1 fruit fly cellular context compared by ENCODE assay signal in the genomic region with DNA sequence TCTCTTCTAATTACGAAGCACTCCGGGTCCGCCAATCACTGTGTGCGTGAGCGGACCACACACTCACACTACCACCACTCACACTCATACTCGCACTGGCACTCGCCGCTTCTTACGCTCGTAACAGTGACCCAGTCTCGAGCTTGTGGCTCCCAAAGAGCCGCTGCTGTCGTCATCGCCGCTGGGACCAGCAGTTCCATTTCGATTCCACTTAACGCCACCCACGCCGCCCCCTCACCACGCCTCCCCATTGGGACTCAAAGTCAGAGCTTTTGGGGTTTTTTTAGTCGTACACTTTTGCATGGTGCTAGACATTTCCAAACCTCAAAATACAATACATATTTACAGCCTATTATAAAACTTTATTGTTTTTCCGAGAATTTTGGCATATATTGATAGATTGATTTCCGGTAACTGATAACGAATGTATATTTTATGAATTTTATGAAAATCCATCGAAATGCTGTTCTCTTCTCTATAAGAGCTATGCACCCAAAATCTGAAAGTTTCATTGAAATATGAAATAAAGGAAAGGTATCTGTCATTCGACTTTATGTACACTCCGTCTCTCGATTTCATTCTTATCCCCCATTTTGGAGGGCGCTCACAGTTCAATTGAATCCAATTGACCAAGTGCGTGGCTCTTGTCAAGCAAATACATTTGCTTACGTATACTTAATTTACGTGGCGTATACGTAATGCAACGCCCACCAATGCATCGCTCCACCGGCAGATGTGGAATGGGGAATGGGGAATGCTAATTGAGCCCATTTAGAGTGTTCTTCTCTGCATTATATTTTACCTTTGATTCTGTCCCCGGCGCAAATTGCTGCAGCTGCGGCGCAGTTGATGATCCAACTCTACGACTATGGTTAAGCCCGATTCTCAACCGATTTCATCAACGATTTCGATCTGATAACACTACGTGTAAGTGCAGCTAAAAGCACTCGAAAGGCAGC.
TF ChIP-seq lines count a peak whose summit lies in the region.

Gene CG42331, plus strand, starts transcription at position 909 of the 959 bp plus-strand sequence.

TF ChIP-seq in whole organism, embryonic, 481 proteins besides CTCF, POLR2A, EP300 and RAD21 (continued from another document and continues in another):
- TF ChIP-seq CG34376 (GFP tag; optimal IDR thresholded peaks at IDR 0.05; lab: Kevin White, UChicago) (peak; percentile 80), Abd-B (GFP tag; optimal IDR thresholded peaks at IDR 0.05; lab: Kevin White, UChicago) (peak; percentile 54), dimm (GFP tag; IDR thresholded peaks at IDR 0.05; lab: Robert Waterston, UW) (no peak), hkb (optimal IDR thresholded peaks at IDR 0.05; lab: Kevin White, UChicago) (no peak), hkb (GFP tag; IDR thresholded peaks at IDR 0.05; lab: Robert Waterston, UW) (peak; percentile 61), dmrt11E (tag; optimal IDR thresholded peaks at IDR 0.05; lab: Kevin White, UChicago) (no peak), ssp (GFP tag; IDR thresholded peaks at IDR 0.05; lab: Robert Waterston, UW) (no peak), Dek (tag; optimal IDR thresholded peaks at IDR 0.05; lab: Kevin White, UChicago) (peak; percentile 60), bsh (GFP tag; optimal IDR thresholded peaks at IDR 0.05; lab: Kevin White, UChicago) (peak in 1 of 2 experiments; percentile 42), CG12071 (GFP tag; optimal IDR thresholded peaks at IDR 0.05; lab: Kevin White, UChicago) (peak; percentile 18), Hey (tag; optimal IDR thresholded peaks at IDR 0.05; lab: Kevin White, UChicago) (peak; percentile 95), CG14441 (GFP tag; IDR thresholded peaks at IDR 0.05; lab: Robert Waterston, UW) (peak; percentile 65; the same call in 1 of the 2 replicates), Sin3A (optimal IDR thresholded peaks at IDR 0.05; lab: Kevin White, UChicago) (no peak), HLH54F (GFP tag; optimal IDR thresholded peaks at IDR 0.05; lab: Kevin White, UChicago) (no peak), Hsf (GFP tag; optimal IDR thresholded peaks at IDR 0.05; lab: Kevin White, UChicago) (peak; percentile 56), Side (GFP tag; optimal IDR thresholded peaks at IDR 0.05; lab: Kevin White, UChicago) (peak; percentile 10), CG10274 (GFP tag; optimal IDR thresholded peaks at IDR 0.05; lab: Kevin White, UChicago) (peak; percentile 52), Ssrp (tag; optimal IDR thresholded peaks at IDR 0.05; lab: Kevin White, UChicago) (peak; percentile 51), CoRest (tag; optimal IDR thresholded peaks at IDR 0.05; lab: Kevin White, UChicago) (peak; percentile 73), CG11696 (GFP tag; IDR thresholded peaks at IDR 0.05; lab: Robert Waterston, UW) (no peak), pita (GFP tag; optimal IDR thresholded peaks at IDR 0.05; lab: Kevin White, UChicago) (no peak), CG6683 (GFP tag; optimal IDR thresholded peaks at IDR 0.05; lab: Kevin White, UChicago) (peak; percentile 38), CG2712 (tag; optimal IDR thresholded peaks at IDR 0.05; lab: Kevin White, UChicago) (peak; percentile 67), CG5953 (GFP tag; IDR thresholded peaks at IDR 0.05; lab: Robert Waterston, UW) (peak; percentile 3; the same call in 1 of the 2 replicates), disco-r (GFP tag; optimal IDR thresholded peaks at IDR 0.05; lab: Kevin White, UChicago) (peak; percentile 9), CG2199 (GFP tag; IDR thresholded peaks at IDR 0.05; lab: Robert Waterston, UW) (no peak), CG9932 (GFP tag; IDR thresholded peaks at IDR 0.05; lab: Robert Waterston, UW) (0 out of 2 replicates have a peak, but pooled peaks have one; percentile 6), Oaz (GFP tag; IDR thresholded peaks at IDR 0.05; lab: Robert Waterston, UW) (no peak), Poxn (GFP tag; IDR thresholded peaks at IDR 0.05; lab: Robert Waterston, UW) (no peak), chif (GFP tag; optimal IDR thresholded peaks at IDR 0.05; lab: Kevin White, UChicago) (peak; percentile 45 to 51), unpg (GFP tag; optimal IDR thresholded peaks at IDR 0.05; lab: Kevin White, UChicago) (peak; percentile 70), Adf1 (GFP tag; IDR thresholded peaks at IDR 0.05; lab: Robert Waterston, UW) (peak; percentile 71), CHES-1-like (GFP tag; optimal IDR thresholded peaks at IDR 0.05; lab: Kevin White, UChicago) (peak; percentile 17), al (GFP tag; IDR thresholded peaks at IDR 0.05; lab: Robert Waterston, UW) (peak; percentile 48; the same call in 1 of the 2 replicates), CkIIα-i1 (GFP tag; IDR thresholded peaks at IDR 0.05; lab: Robert Waterston, UW) (no peak), CG10366 (GFP tag; IDR thresholded peaks at IDR 0.05; lab: Robert Waterston, UW) (peak; percentile 46; the same call in 1 of the 2 replicates), ci (GFP tag; IDR thresholded peaks at IDR 0.05; lab: Robert Waterston, UW) (peak; percentile 45; the same call in 2 of the 3 replicates), CG8281 (tag; optimal IDR thresholded peaks at IDR 0.05; lab: Kevin White, UChicago) (peak; percentile 72), HHEX (GFP tag; optimal IDR thresholded peaks at IDR 0.05; lab: Kevin White, UChicago) (peak; percentile 66), NfI (GFP tag; optimal IDR thresholded peaks at IDR 0.05; lab: Kevin White, UChicago) (peak; percentile 38), CG31224 (GFP tag; IDR thresholded peaks at IDR 0.05; lab: Robert Waterston, UW) (no peak), CG12155 (GFP tag; optimal IDR thresholded peaks at IDR 0.05; lab: Kevin White, UChicago) (peak; percentile 56), Hmr (GFP tag; optimal IDR thresholded peaks at IDR 0.05; lab: Kevin White, UChicago) (peak; percentile 81), btn (GFP tag; optimal IDR thresholded peaks at IDR 0.05; lab: Kevin White, UChicago) (no peak), CG2678 (tag; optimal IDR thresholded peaks at IDR 0.05; lab: Kevin White, UChicago) (peak; percentile 83), NC2β (GFP tag; optimal IDR thresholded peaks at IDR 0.05; lab: Kevin White, UChicago) (no peak), CG3838 (GFP tag; optimal IDR thresholded peaks at IDR 0.05; lab: Kevin White, UChicago) (no peak), CG18262 (tag; optimal IDR thresholded peaks at IDR 0.05; lab: Kevin White, UChicago) (peak; percentile 55), B-H1 (GFP tag; IDR thresholded peaks at IDR 0.05; lab: Robert Waterston, UW) (peak; percentile 57; the same call in 2 of the 3 replicates), CG3407 (GFP tag; optimal IDR thresholded peaks at IDR 0.05; lab: Kevin White, UChicago) (no peak), lilli (GFP tag; optimal IDR thresholded peaks at IDR 0.05; lab: Kevin White, UChicago) (peak; percentile 64), CG10321 (GFP tag; IDR thresholded peaks at IDR 0.05; lab: Robert Waterston, UW) (no peak), CG4360 (GFP tag; IDR thresholded peaks at IDR 0.05; lab: Robert Waterston, UW) (0 out of 2 replicates have a peak, but pooled peaks have one; percentile 14), abd-A (tag; optimal IDR thresholded peaks at IDR 0.05; lab: Kevin White, UChicago) (peak; percentile 31), CG13424 (tag; optimal IDR thresholded peaks at IDR 0.05; lab: Kevin White, UChicago) (peak; percentile 69), Hr3 (GFP tag; optimal IDR thresholded peaks at IDR 0.05; lab: Kevin White, UChicago) (peak; percentile 46), Fer2 (tag; optimal IDR thresholded peaks at IDR 0.05; lab: Kevin White, UChicago) (no peak), NK7.1 (GFP tag; optimal IDR thresholded peaks at IDR 0.05; lab: Kevin White, UChicago) (peak; percentile 24), CG11723 (GFP tag; optimal IDR thresholded peaks at IDR 0.05; lab: Kevin White, UChicago) (peak; percentile 14), ERR (GFP tag; optimal IDR thresholded peaks at IDR 0.05; lab: Kevin White, UChicago) (peak; percentile 47), CG15269 (tag; optimal IDR thresholded peaks at IDR 0.05; lab: Kevin White, UChicago) (peak; percentile 71), CG5180 (GFP tag; optimal IDR thresholded peaks at IDR 0.05; lab: Kevin White, UChicago) (peak; percentile 45), MTF-1 (GFP tag; optimal IDR thresholded peaks at IDR 0.05; lab: Kevin White, UChicago; ENCODE audit: borderline replicate concordance) (no peak), repo (GFP tag; optimal IDR thresholded peaks at IDR 0.05; lab: Kevin White, UChicago) (no peak), CG4820 (GFP tag; optimal IDR thresholded peaks at IDR 0.05; lab: Kevin White, UChicago) (peak; percentile 54), wor (GFP tag; IDR thresholded peaks at IDR 0.05; lab: Robert Waterston, UW) (0 out of 2 replicates have a peak, but pooled peaks have one; percentile 15), ato (GFP tag; IDR thresholded peaks at IDR 0.05; lab: Robert Waterston, UW; ENCODE audit: partially characterized antibody) (no peak), ac (GFP tag; optimal IDR thresholded peaks at IDR 0.05; lab: Kevin White, UChicago) (no peak), CG8765 (GFP tag; IDR thresholded peaks at IDR 0.05; lab: Robert Waterston, UW) (no peak), nerfin-2 (GFP tag; IDR thresholded peaks at IDR 0.05; lab: Robert Waterston, UW; ENCODE audit: partially characterized antibody) (no peak), hbn (GFP tag; IDR thresholded peaks at IDR 0.05; lab: Robert Waterston, UW; ENCODE audit: partially characterized antibody) (no peak), stwl (tag; optimal IDR thresholded peaks at IDR 0.05; lab: Kevin White, UChicago) (no peak), CG30403 (GFP tag; optimal IDR thresholded peaks at IDR 0.05; lab: Kevin White, UChicago) (peak; percentile 81), jigr1 (GFP tag; IDR thresholded peaks at IDR 0.05; lab: Robert Waterston, UW) (no peak), CG14667 (GFP tag; IDR thresholded peaks at IDR 0.05; lab: Robert Waterston, UW) (no peak), CG3281 (GFP tag; optimal IDR thresholded peaks at IDR 0.05; lab: Kevin White, UChicago) (peak; percentile 71), B-H2 (GFP tag; optimal IDR thresholded peaks at IDR 0.05; lab: Kevin White, UChicago) (peak; percentile 4), CG11093 (GFP tag; IDR thresholded peaks at IDR 0.05; lab: Robert Waterston, UW) (0 out of 3 replicates have a peak, but pooled peaks have one; percentile 33), Max (GFP tag; optimal IDR thresholded peaks at IDR 0.05; lab: Kevin White, UChicago) (peak; percentile 27), CG1233 (GFP tag; optimal IDR thresholded peaks at IDR 0.05; lab: Kevin White, UChicago) (peak; percentile 31), CG7839 (tag; optimal IDR thresholded peaks at IDR 0.05; lab: Kevin White, UChicago) (peak; percentile 81), ab (GFP tag; optimal IDR thresholded peaks at IDR 0.05; lab: Kevin White, UChicago) (no peak), tin (GFP tag; optimal IDR thresholded peaks at IDR 0.05; lab: Kevin White, UChicago) (peak; percentile 2), Sry-β (GFP tag; optimal IDR thresholded peaks at IDR 0.05; lab: Kevin White, UChicago) (no peak), Atf6 (GFP tag; IDR thresholded peaks at IDR 0.05; lab: Robert Waterston, UW) (peak; percentile 56; the same call in 1 of the 2 replicates), CG4854 (GFP tag; optimal IDR thresholded peaks at IDR 0.05; lab: Kevin White, UChicago) (no peak), eve (GFP tag; optimal IDR thresholded peaks at IDR 0.05; lab: Kevin White, UChicago) (peak in 1 of 2 experiments; percentile 61), CG15514 (GFP tag; optimal IDR thresholded peaks at IDR 0.05; lab: Kevin White, UChicago) (peak; percentile 33), PHDP (tag; optimal IDR thresholded peaks at IDR 0.05; lab: Kevin White, UChicago) (peak; percentile 75), Usf (GFP tag; optimal IDR thresholded peaks at IDR 0.05; lab: Kevin White, UChicago) (no peak), her (GFP tag; optimal IDR thresholded peaks at IDR 0.05; lab: Kevin White, UChicago) (peak; percentile 45), tna (GFP tag; IDR thresholded peaks at IDR 0.05; lab: Robert Waterston, UW; ENCODE audit: partially characterized antibody) (no peak), CG17568 (GFP tag; optimal IDR thresholded peaks at IDR 0.05; lab: Kevin White, UChicago) (peak; percentile 8), NFAT (GFP tag; IDR thresholded peaks at IDR 0.05; lab: Robert Waterston, UW) (peak; percentile 2; the same call in 1 of the 2 replicates), Trl (optimal IDR thresholded peaks at IDR 0.05; lab: Kevin White, UChicago) (peak; percentile 35 to 60), Trl (GFP tag; optimal IDR thresholded peaks at IDR 0.05; lab: Kevin White, UChicago) (peak; percentile 27), CG18619 (GFP tag; optimal IDR thresholded peaks at IDR 0.05; lab: Kevin White, UChicago) (peak; percentile 67), Aef1 (GFP tag; IDR thresholded peaks at IDR 0.05; lab: Robert Waterston, UW) (peak; percentile 55; the same call in 2 of the 3 replicates), ro (GFP tag; IDR thresholded peaks at IDR 0.05; lab: Robert Waterston, UW) (no peak), scrt (GFP tag; optimal IDR thresholded peaks at IDR 0.05; lab: Kevin White, UChicago) (peak; percentile 37), Lim3 (GFP tag; IDR thresholded peaks at IDR 0.05; lab: Robert Waterston, UW) (no peak), usp (GFP tag; optimal IDR thresholded peaks at IDR 0.05; lab: Kevin White, UChicago) (no peak), CG9817 (tag; optimal IDR thresholded peaks at IDR 0.05; lab: Kevin White, UChicago) (peak; percentile 59), CG34224 (GFP tag; IDR thresholded peaks at IDR 0.05; lab: Robert Waterston, UW; ENCODE audit: partially characterized antibody) (no peak), Lhr (GFP tag; optimal IDR thresholded peaks at IDR 0.05; lab: Kevin White, UChicago) (no peak), grau (tag; optimal IDR thresholded peaks at IDR 0.05; lab: Kevin White, UChicago) (peak; percentile 72), CG34422 (GFP tag; IDR thresholded peaks at IDR 0.05; lab: Robert Waterston, UW) (0 out of 3 replicates have a peak, but pooled peaks have one; percentile 50), en (GFP tag; optimal IDR thresholded peaks at IDR 0.05; lab: Kevin White, UChicago) (peak; percentile 57), dan (GFP tag; IDR thresholded peaks at IDR 0.05; lab: Robert Waterston, UW) (no peak), pfk (GFP tag; optimal IDR thresholded peaks at IDR 0.05; lab: Kevin White, UChicago) (no peak), ttk (GFP tag; IDR thresholded peaks at IDR 0.05; lab: Robert Waterston, UW) (peak; percentile 57), CG15696 (tag; optimal IDR thresholded peaks at IDR 0.05; lab: Kevin White, UChicago) (no peak), dm (GFP tag; optimal IDR thresholded peaks at IDR 0.05; lab: Kevin White, UChicago) (no peak), CG4328 (GFP tag; optimal IDR thresholded peaks at IDR 0.05; lab: Kevin White, UChicago) (peak; percentile 9), corto (GFP tag; optimal IDR thresholded peaks at IDR 0.05; lab: Kevin White, UChicago) (no peak), crol (GFP tag; IDR thresholded peaks at IDR 0.05; lab: Robert Waterston, UW) (peak; percentile 89), sqz (GFP tag; optimal IDR thresholded peaks at IDR 0.05; lab: Kevin White, UChicago) (peak; percentile 16), stc (GFP tag; IDR thresholded peaks at IDR 0.05; lab: Robert Waterston, UW) (peak; percentile 58)
